Worm (Caenorhabditis elegans): Measurements from ENCODE around the gene cpsf-4.

DNA sequence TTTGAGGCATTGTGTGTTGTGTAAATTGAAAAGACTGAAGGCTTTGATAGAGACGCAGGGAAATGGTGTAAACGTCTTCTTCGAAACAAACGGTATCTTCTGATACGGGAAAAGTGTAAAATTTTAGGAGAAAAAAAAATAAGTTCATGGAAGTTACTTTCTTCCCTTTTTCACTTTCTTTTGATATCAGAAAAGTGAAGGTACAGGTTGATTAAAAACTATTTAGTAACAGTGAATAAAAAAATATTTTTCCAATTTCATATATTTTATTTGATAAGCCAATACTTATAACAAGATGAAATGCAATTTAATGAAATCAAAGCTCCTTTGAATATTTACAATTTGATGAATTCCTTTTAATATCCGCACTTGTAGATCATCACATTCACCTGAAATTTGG lies 17.1 kb upstream of the cpsf-4 start, which contains the start of gene col-129:
- TF ChIP-seq nhr-12 (tag; optimal IDR thresholded peaks at IDR 0.05) (no peak), blmp-1 (tag; optimal IDR thresholded peaks at IDR 0.05) (no peak)
